Worm (Caenorhabditis elegans) whole organism, L2 larva: ENCODE measurements around the gene hpo-36.

Experiments used
- C34F6.9 ChIP-seq: fragments of 150-350 bp; optimal IDR thresholded peaks from 2 replicates; lab custom pipeline; 2014; ENCODE audit warnings: missing biosample characterization, missing genetic modification characterization
- F13H6.1 ChIP-seq: sonication (generic microtip); optimal IDR thresholded peaks from 2 replicates; lab custom pipeline; 2016; ENCODE audit warnings: missing genetic modification characterization, missing compliant biosample characterization
- R02D3.7 ChIP-seq: fragments of 150-350 bp; optimal IDR thresholded peaks from 2 replicates; lab custom pipeline; 2014; ENCODE audit warnings: missing biosample characterization, missing genetic modification characterization
- Y55F3AM.14 ChIP-seq: fragments of 200-800 bp; sonication (Bioruptor generic); optimal IDR thresholded peaks from 2 replicates; lab custom pipeline; 2018; ENCODE audit warnings: mild to moderate bottlenecking, missing genetic modification characterization, missing compliant biosample characterization
- ZK546.5 ChIP-seq: sonication (generic microtip); optimal IDR thresholded peaks from 2 replicates; lab custom pipeline; 2017; ENCODE audit warnings: missing biosample characterization, missing genetic modification characterization
- alr-1 ChIP-seq: fragments of 150-350 bp; optimal IDR thresholded peaks from 2 replicates; lab custom pipeline; 2014; ENCODE audit warnings: missing biosample characterization, missing genetic modification characterization
- aly-2 ChIP-seq: fragments of 150-350 bp; optimal IDR thresholded peaks from 2 replicates; lab custom pipeline; 2014; ENCODE audit warnings: missing biosample characterization, missing genetic modification characterization
- ama-1 ChIP-seq: fragments of 150-350 bp; optimal IDR thresholded peaks from 2 replicates; lab custom pipeline; 2018; ENCODE audit warnings: inconsistent platforms
- blmp-1 ChIP-seq: sonication (generic microtip); optimal IDR thresholded peaks from 2 replicates; lab custom pipeline; 2017; ENCODE audit warnings: missing genetic modification characterization, mild to moderate bottlenecking, missing compliant biosample characterization, antibody characterized with exemption, moderate library complexity; ENCODE audit not compliant: insufficient read depth
- ceh-16 ChIP-seq: fragments of 150-350 bp; optimal IDR thresholded peaks from 2 replicates; lab custom pipeline; 2014; ENCODE audit warnings: missing biosample characterization, missing genetic modification characterization
- ceh-82 ChIP-seq: fragments of 150-350 bp; optimal IDR thresholded peaks from 2 replicates; lab custom pipeline; 2014; ENCODE audit warnings: missing biosample characterization, missing genetic modification characterization
- crh-2 ChIP-seq: sonication (generic microtip); optimal IDR thresholded peaks from 2 replicates; lab custom pipeline; 2017; ENCODE audit warnings: missing biosample characterization, missing genetic modification characterization
- dmd-4 ChIP-seq: sonication (generic microtip); optimal IDR thresholded peaks from 2 replicates; lab custom pipeline; 2017; ENCODE audit warnings: missing biosample characterization, missing genetic modification characterization
- egl-27 ChIP-seq: sonication (generic microtip); optimal IDR thresholded peaks from 3 replicates; lab custom pipeline; 2017; ENCODE audit warnings: missing biosample characterization, missing genetic modification reagents, missing genetic modification characterization
- elt-1 ChIP-seq: fragments of 150-350 bp; optimal IDR thresholded peaks from 2 replicates; lab custom pipeline; 2014; ENCODE audit warnings: missing biosample characterization, missing genetic modification characterization
- elt-3 ChIP-seq: sonication (generic microtip); optimal IDR thresholded peaks from 2 replicates; lab custom pipeline; 2017; ENCODE audit warnings: missing biosample characterization, missing genetic modification characterization
- fos-1 ChIP-seq: fragments of 150-350 bp; optimal IDR thresholded peaks from 2 replicates; lab custom pipeline; 2014; ENCODE audit warnings: missing biosample characterization, missing genetic modification characterization
- gmeb-1 ChIP-seq: fragments of 150-350 bp; optimal IDR thresholded peaks from 2 replicates; lab custom pipeline; 2014; ENCODE audit warnings: missing biosample characterization, missing genetic modification characterization
- lin-11 ChIP-seq: fragments of 150-350 bp; sonication (generic microtip); optimal IDR thresholded peaks from 2 replicates; lab custom pipeline; 2014; ENCODE audit warnings: missing biosample characterization, missing genetic modification characterization, inconsistent platforms, mixed read lengths
- lin-13 ChIP-seq: fragments of 150-350 bp; optimal IDR thresholded peaks from 2 replicates; lab custom pipeline; 2014; ENCODE audit warnings: missing biosample characterization, missing genetic modification reagents, missing genetic modification characterization
- lin-39 ChIP-seq: fragments of 150-350 bp; optimal IDR thresholded peaks from 2 replicates; lab custom pipeline; 2014; ENCODE audit warnings: missing biosample characterization, missing genetic modification reagents, missing genetic modification characterization
- lsy-2 ChIP-seq, 2 experiments: fragments of 150-350 bp in 1 of 2; sonication (generic microtip) in 1 of 2; optimal IDR thresholded peaks; 2 replicates each; lab custom pipeline; 2014 to 2017; ENCODE audit warnings: missing biosample characterization in 2 of 2, missing genetic modification characterization in 2 of 2
- mab-5 ChIP-seq: fragments of 150-350 bp; optimal IDR thresholded peaks from 2 replicates; lab custom pipeline; 2014; ENCODE audit warnings: missing biosample characterization, missing genetic modification characterization
- mbf-1 ChIP-seq: sonication (generic microtip); optimal IDR thresholded peaks from 2 replicates; lab custom pipeline; 2017; ENCODE audit warnings: missing biosample characterization, missing genetic modification characterization
- mdl-1 ChIP-seq, 2 experiments: fragments of 150-350 bp in 1 of 2; sonication (generic microtip) in 1 of 2; optimal IDR thresholded peaks; 2 replicates each; lab custom pipeline; 2017; ENCODE audit warnings: missing biosample characterization in 2 of 2, missing genetic modification characterization in 2 of 2
- nhr-10 ChIP-seq: sonication (generic microtip); optimal IDR thresholded peaks from 2 replicates; lab custom pipeline; 2017; ENCODE audit warnings: missing biosample characterization, missing genetic modification characterization
- nhr-11 ChIP-seq: fragments of 150-350 bp; optimal IDR thresholded peaks from 2 replicates; lab custom pipeline; 2014; ENCODE audit warnings: missing biosample characterization, missing genetic modification characterization
- nhr-129 ChIP-seq: fragments of 150-350 bp; optimal IDR thresholded peaks from 2 replicates; lab custom pipeline; 2014; ENCODE audit warnings: missing biosample characterization, missing genetic modification characterization
- nhr-21 ChIP-seq: fragments of 150-350 bp; optimal IDR thresholded peaks from 2 replicates; lab custom pipeline; 2014; ENCODE audit warnings: missing biosample characterization, missing genetic modification characterization
- nhr-23 ChIP-seq: fragments of 150-350 bp; optimal IDR thresholded peaks from 2 replicates; lab custom pipeline; 2014; ENCODE audit warnings: missing biosample characterization, missing genetic modification reagents, missing genetic modification characterization
- nhr-237 ChIP-seq: fragments of 150-350 bp; optimal IDR thresholded peaks from 2 replicates; lab custom pipeline; 2014; ENCODE audit warnings: missing biosample characterization, missing genetic modification characterization
- nhr-25 ChIP-seq: fragments of 150-350 bp; sonication (generic microtip); optimal IDR thresholded peaks from 3 replicates; lab custom pipeline; 2014; ENCODE audit warnings: missing biosample characterization, missing genetic modification characterization
- nhr-6 ChIP-seq: fragments of 150-350 bp; optimal IDR thresholded peaks from 2 replicates; lab custom pipeline; 2014; ENCODE audit warnings: missing biosample characterization, missing genetic modification characterization
- nhr-77 ChIP-seq: fragments of 150-350 bp; optimal IDR thresholded peaks from 2 replicates; lab custom pipeline; 2014; ENCODE audit warnings: missing biosample characterization, missing genetic modification characterization
- peb-1 ChIP-seq: fragments of 150-350 bp; optimal IDR thresholded peaks from 2 replicates; lab custom pipeline; 2014; ENCODE audit warnings: missing biosample characterization, missing genetic modification characterization
- sem-4 ChIP-seq: fragments of 150-350 bp; optimal IDR thresholded peaks from 2 replicates; lab custom pipeline; 2014; ENCODE audit warnings: missing biosample characterization, missing genetic modification reagents, missing genetic modification characterization
- skn-1 ChIP-seq: sonication (generic microtip); optimal IDR thresholded peaks from 2 replicates; lab custom pipeline; 2017; ENCODE audit warnings: missing biosample characterization, missing genetic modification characterization
- sma-3 ChIP-seq: sonication (generic microtip); optimal IDR thresholded peaks from 2 replicates; lab custom pipeline; 2016; ENCODE audit warnings: missing genetic modification reagents, missing genetic modification characterization, missing compliant biosample characterization
- sma-9 ChIP-seq, 2 experiments: fragments of 150-350 bp in 1 of 2; sonication (generic microtip) in 1 of 2; optimal IDR thresholded peaks; 2 replicates each; lab custom pipeline; 2014 to 2016; ENCODE audit warnings: missing genetic modification characterization in 2 of 2, mild to moderate bottlenecking in 1 of 2, missing biosample characterization in 1 of 2, missing compliant biosample characterization in 1 of 2, missing genetic modification reagents in 1 of 2, moderate library complexity in 1 of 2
- snpc-4 ChIP-seq: fragments of 150-350 bp; optimal IDR thresholded peaks from 2 replicates; lab custom pipeline; 2014; ENCODE audit warnings: missing biosample characterization, missing genetic modification characterization
- unc-55 ChIP-seq: fragments of 150-350 bp; sonication (generic microtip); optimal IDR thresholded peaks from 3 replicates; lab custom pipeline; 2014; ENCODE audit warnings: missing biosample characterization, missing genetic modification reagents, missing genetic modification characterization
- unc-62 ChIP-seq: fragments of 150-350 bp; optimal IDR thresholded peaks from 2 replicates; lab custom pipeline; 2014; ENCODE audit warnings: missing biosample characterization, missing genetic modification reagents, missing genetic modification characterization
- zag-1 ChIP-seq: fragments of 150-350 bp; optimal IDR thresholded peaks from 2 replicates; lab custom pipeline; 2014; ENCODE audit warnings: missing biosample characterization, missing genetic modification characterization
- ztf-1 ChIP-seq: fragments of 200-800 bp; sonication (Bioruptor generic); conservative IDR thresholded peaks from 2 replicates; pipeline ENCODE4 v1.3.6; 2022; ENCODE audit warnings: missing genetic modification characterization, missing compliant biosample characterization
- ztf-11 ChIP-seq: sonication (generic microtip); optimal IDR thresholded peaks from 2 replicates; lab custom pipeline; 2017; ENCODE audit warnings: missing biosample characterization, missing genetic modification characterization
- ztf-4 ChIP-seq: fragments of 150-350 bp; optimal IDR thresholded peaks from 2 replicates; lab custom pipeline; 2014; ENCODE audit warnings: missing biosample characterization, missing genetic modification characterization

The hpo-36 gene

DNA sequence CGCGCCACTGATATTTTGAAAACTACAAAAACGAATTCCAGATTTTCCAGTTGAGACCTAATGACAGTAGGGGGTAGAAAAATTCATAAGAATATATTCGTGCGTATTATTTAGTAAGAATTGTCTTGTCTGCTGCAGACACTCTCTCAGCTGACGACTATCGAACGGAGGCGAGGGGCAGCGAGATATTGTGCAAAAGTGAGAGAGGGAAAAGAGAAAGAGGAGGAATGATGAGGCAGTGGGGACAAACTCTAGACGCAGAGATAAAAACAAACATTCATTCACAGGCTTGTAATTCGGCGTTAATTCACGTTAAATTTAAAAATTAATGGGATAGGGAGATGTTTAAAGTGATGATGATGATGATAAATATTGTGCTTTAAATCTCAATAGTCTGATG, 17.7 kb upstream of the hpo-36 start, which contains the start of gene gid-7:
gid-7 (minus strand) TSS at position 188 of the 400 bp plus-strand sequence.
- TF ChIP-seq alr-1 (tag; lab: Kevin White, UChicago): no peak
- TF ChIP-seq unc-55 (GFP tag; lab: Kevin White, UChicago): peak; percentile 28
- peak; percentile 46 for TF ChIP-seq C34F6.9 (tag; lab: Kevin White, UChicago)
- TF ChIP-seq nhr-23: no peak
- TF ChIP-seq gmeb-1 (tag; lab: Kevin White, UChicago): peak; percentile 41
- peak; percentile 44 for TF ChIP-seq F13H6.1 (tag; lab: Kevin White, UChicago)
- TF ChIP-seq crh-2 (tag; lab: Kevin White, UChicago): peak; percentile 44
- TF ChIP-seq ZK546.5: no peak
- TF ChIP-seq nhr-25 (tag; lab: Kevin White, UChicago): peak; percentile 38
- no peak for TF ChIP-seq elt-1 (tag; lab: Kevin White, UChicago)
- no peak for TF ChIP-seq fos-1 (tag; lab: Kevin White, UChicago)
- TF ChIP-seq nhr-21 (tag; lab: Kevin White, UChicago): peak; percentile 18
- peak in 1 of 2 experiments; percentile 43 for TF ChIP-seq lsy-2 (tag; optimal IDR thresholded peaks at IDR 0.05; lab: Kevin White, UChicago)
- TF ChIP-seq, all 48 proteins: peak for 8

DNA sequence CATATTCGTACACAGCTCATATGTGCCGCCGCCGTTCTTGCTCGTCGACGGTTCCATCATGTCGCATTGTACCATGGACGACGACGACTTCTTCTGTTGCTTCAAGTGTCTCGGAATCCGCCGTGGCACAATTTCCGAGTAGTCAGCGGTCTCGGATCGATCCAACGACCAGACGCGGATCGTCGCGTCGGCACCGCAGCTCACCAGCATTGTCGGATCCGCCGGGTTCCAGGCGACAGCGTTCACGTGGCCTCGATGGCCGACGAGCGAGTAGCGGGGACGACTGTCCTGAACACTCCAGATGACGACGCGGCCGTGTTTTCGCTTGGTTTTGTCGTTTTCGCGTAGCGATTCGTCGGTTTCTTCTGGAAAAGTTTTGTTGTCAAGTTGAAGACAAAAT, 11.1 kb upstream of the hpo-36 start:
- TF ChIP-seq nhr-77 (no peak), sma-9 (GFP tag; optimal IDR thresholded peaks at IDR 0.05; lab: Kevin White, UChicago) (no peak), sma-9 (tag; optimal IDR thresholded peaks at IDR 0.05; lab: Kevin White, UChicago) (no peak), ceh-82 (tag; lab: Kevin White, UChicago) (no peak), nhr-21 (tag; lab: Kevin White, UChicago) (no peak), nhr-10 (tag; lab: Kevin White, UChicago) (no peak), ztf-4 (no peak), lin-13 (GFP tag; lab: Kevin White, UChicago) (no peak), Y55F3AM.14 (no peak), ceh-16 (tag; lab: Kevin White, UChicago) (no peak), lin-11 (tag; lab: Kevin White, UChicago) (no peak), nhr-129 (tag; lab: Kevin White, UChicago) (no peak), mdl-1 (tag; optimal IDR thresholded peaks at IDR 0.05; lab: Kevin White, UChicago) (no peak), ZK546.5 (no peak), dmd-4 (no peak)

- no peak for TF ChIP-seq mdl-1 (tag; optimal IDR thresholded peaks at IDR 0.05; lab: Kevin White, UChicago)
- peak; percentile 92 for TF ChIP-seq R02D3.7
- no peak for TF ChIP-seq ceh-16 (tag; lab: Kevin White, UChicago)
- TF ChIP-seq unc-62 (GFP tag; lab: Kevin White, UChicago): no peak
- no peak for TF ChIP-seq nhr-77
- TF ChIP-seq aly-2 (tag; lab: Kevin White, UChicago): no peak
- no peak for TF ChIP-seq lin-39 (tag; lab: Kevin White, UChicago)
- no peak for TF ChIP-seq skn-1 (tag; lab: Kevin White, UChicago)
- peak; percentile 12 for TF ChIP-seq nhr-129 (tag; lab: Kevin White, UChicago)
- TF ChIP-seq ztf-11 (tag; lab: Kevin White, UChicago): no peak
- no peak for TF ChIP-seq ztf-1 (GFP tag; lab: Robert Waterston, UW)
- TF ChIP-seq sma-3 (GFP tag; lab: Kevin White, UChicago): no peak
- peak; percentile 9 to 58 for TF ChIP-seq lsy-2 (tag; optimal IDR thresholded peaks at IDR 0.05; lab: Kevin White, UChicago)
- TF ChIP-seq ama-1 (lab: Kevin White, UChicago): no peak
- TF ChIP-seq mab-5 (tag; lab: Kevin White, UChicago): no peak
- peak; percentile 51 for TF ChIP-seq crh-2 (tag; lab: Kevin White, UChicago)
- TF ChIP-seq dmd-4: no peak
- no peak for TF ChIP-seq peb-1 (tag; lab: Kevin White, UChicago)
- TF ChIP-seq egl-27 (tag; lab: Kevin White, UChicago): no peak
- TF ChIP-seq sma-9 (GFP tag; optimal IDR thresholded peaks at IDR 0.05; lab: Kevin White, UChicago): no peak
- TF ChIP-seq sma-9 (tag; optimal IDR thresholded peaks at IDR 0.05; lab: Kevin White, UChicago): no peak
- no peak for TF ChIP-seq elt-1 (tag; lab: Kevin White, UChicago)
- TF ChIP-seq nhr-10 (tag; lab: Kevin White, UChicago): no peak
- TF ChIP-seq Y55F3AM.14: no peak
- TF ChIP-seq sem-4 (tag; lab: Kevin White, UChicago): no peak
- TF ChIP-seq mbf-1 (tag; lab: Kevin White, UChicago): no peak
- TF ChIP-seq alr-1 (tag; lab: Kevin White, UChicago): no peak
- peak; percentile 15 for TF ChIP-seq nhr-21 (tag; lab: Kevin White, UChicago)
- TF ChIP-seq lin-13 (GFP tag; lab: Kevin White, UChicago): peak; percentile 21
- peak; percentile 52 for TF ChIP-seq C34F6.9 (tag; lab: Kevin White, UChicago)
- no peak for TF ChIP-seq nhr-237 (tag; lab: Kevin White, UChicago)
- TF ChIP-seq nhr-6: no peak
- TF ChIP-seq snpc-4: no peak
- TF ChIP-seq gmeb-1 (tag; lab: Kevin White, UChicago): peak; percentile 96
- no peak for TF ChIP-seq ztf-4
- TF ChIP-seq F13H6.1 (tag; lab: Kevin White, UChicago): no peak
- TF ChIP-seq ceh-82 (tag; lab: Kevin White, UChicago): no peak
- no peak for TF ChIP-seq blmp-1 (tag; lab: Kevin White, UChicago)
- no peak for TF ChIP-seq nhr-11 (tag; lab: Kevin White, UChicago)
- TF ChIP-seq zag-1 (tag; lab: Kevin White, UChicago): no peak
- TF ChIP-seq lin-11 (tag; lab: Kevin White, UChicago): no peak
- no peak for TF ChIP-seq elt-3 (tag; lab: Kevin White, UChicago)
- TF ChIP-seq ZK546.5: no peak
- TF ChIP-seq nhr-25 (tag; lab: Kevin White, UChicago): peak; percentile 24
Measured at ce11 chrV:3743172-3743626, 4.0 kb upstream of the hpo-36 start, which contains the start of gene mtm-9. Gene mtm-9 (plus strand): TSS chrV:3743576.
